Fruit fly (Drosophila melanogaster): ENCODE results near the gene CG6071.

CG6071 gene

DNA sequence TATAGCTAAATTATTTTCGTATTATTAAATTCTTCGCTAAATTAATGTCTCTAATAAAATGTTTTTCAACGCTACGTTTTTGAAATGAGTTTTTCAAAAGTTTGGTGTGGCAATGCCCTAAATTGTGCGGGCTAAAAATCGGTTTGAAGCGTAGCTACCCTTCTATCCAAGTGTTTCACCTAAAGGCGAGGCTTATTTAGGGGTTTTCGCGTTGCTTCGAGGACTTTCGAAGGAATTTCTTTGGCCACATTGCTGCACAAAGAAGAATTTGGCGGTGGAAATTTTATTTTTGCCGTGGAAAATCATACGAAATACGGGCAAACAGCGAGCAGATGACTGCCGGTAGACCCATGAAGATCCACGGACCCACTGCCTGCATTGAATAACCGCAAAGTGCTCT lies 36.0 kb upstream of the CG6071 start, which contains the start of gene TfIIEalpha (continued):
- TF ChIP-seq CG14014 (GFP tag; IDR thresholded peaks at IDR 0.05), result no peak
- TF ChIP-seq lola (GFP tag; optimal IDR thresholded peaks at IDR 0.05), result peak in 1 of 3 experiments; percentile 2
- peak; percentile 100 for TF ChIP-seq CG9215 (GFP tag; IDR thresholded peaks at IDR 0.05)
- peak; percentile 43 for TF ChIP-seq CG17186 (GFP tag; optimal IDR thresholded peaks at IDR 0.05)
- peak; percentile 57 for TF ChIP-seq nmo (GFP tag; optimal IDR thresholded peaks at IDR 0.05)
- TF ChIP-seq emc (GFP tag; optimal IDR thresholded peaks at IDR 0.05), result no peak
- TF ChIP-seq HmgD (GFP tag; optimal IDR thresholded peaks at IDR 0.05), result peak; percentile 69
- TF ChIP-seq CG1647 (GFP tag; optimal IDR thresholded peaks at IDR 0.05), result no peak
- TF ChIP-seq MESR4 (GFP tag; optimal IDR thresholded peaks at IDR 0.05), result peak; percentile 76
- peak; percentile 83 for TF ChIP-seq Dp (GFP tag; optimal IDR thresholded peaks at IDR 0.05)
- no peak for TF ChIP-seq Gug (GFP tag; IDR thresholded peaks at IDR 0.05)
- peak; percentile 23 for TF ChIP-seq Nf-YC (tag; optimal IDR thresholded peaks at IDR 0.05)
- no peak for TF ChIP-seq CG18011 (GFP tag; optimal IDR thresholded peaks at IDR 0.05)
- TF ChIP-seq pros (GFP tag; optimal IDR thresholded peaks at IDR 0.05), result no peak
- TF ChIP-seq CG11560 (tag; IDR thresholded peaks at IDR 0.05), result peak; percentile 45; the same call in 1 of the 3 replicates
- TF ChIP-seq CTCF (GFP tag; optimal IDR thresholded peaks at IDR 0.05), result peak; percentile 16
- TF ChIP-seq Drgx (GFP tag; IDR thresholded peaks at IDR 0.05), result no peak
- no peak for TF ChIP-seq trh (GFP tag; optimal IDR thresholded peaks at IDR 0.05)
- TF ChIP-seq Sry-δ (GFP tag; optimal IDR thresholded peaks at IDR 0.05), result peak; percentile 59
- TF ChIP-seq corto (GFP tag; optimal IDR thresholded peaks at IDR 0.05), result no peak
- TF ChIP-seq NFAT (GFP tag; IDR thresholded peaks at IDR 0.05), result peak; percentile 63; the same call in 1 of the 2 replicates
- TF ChIP-seq CG10565 (GFP tag; optimal IDR thresholded peaks at IDR 0.05), result no peak
- peak; percentile 21 for TF ChIP-seq CG12391 (tag; optimal IDR thresholded peaks at IDR 0.05)
- TF ChIP-seq lbe (GFP tag; optimal IDR thresholded peaks at IDR 0.05), result no peak
- TF ChIP-seq bigmax (GFP tag; optimal IDR thresholded peaks at IDR 0.05), result no peak
- peak; percentile 49; the same call in 1 of the 2 replicates for TF ChIP-seq Rfx (GFP tag; IDR thresholded peaks at IDR 0.05)
- no peak for TF ChIP-seq unc-4 (GFP tag; IDR thresholded peaks at IDR 0.05; ENCODE audit: partially characterized antibody)
- TF ChIP-seq hbn (GFP tag; IDR thresholded peaks at IDR 0.05; ENCODE audit: partially characterized antibody), result 0 out of 2 replicates have a peak, but pooled peaks have one; percentile 31
- TF ChIP-seq MBD-R2 (GFP tag; IDR thresholded peaks at IDR 0.05), result peak; percentile 89
- TF ChIP-seq CG1603 (tag; optimal IDR thresholded peaks at IDR 0.05), result peak; percentile 77
- TF ChIP-seq CG15514 (GFP tag; optimal IDR thresholded peaks at IDR 0.05), result peak; percentile 73
- no peak for TF ChIP-seq h (optimal IDR thresholded peaks at IDR 0.05)
- no peak for TF ChIP-seq Oaz (GFP tag; IDR thresholded peaks at IDR 0.05)
- peak; percentile 39 for TF ChIP-seq CG11504 (tag; optimal IDR thresholded peaks at IDR 0.05)
- peak; percentile 76 for TF ChIP-seq HmgZ (tag; optimal IDR thresholded peaks at IDR 0.05)
- peak; percentile 11 for TF ChIP-seq PHDP (tag; optimal IDR thresholded peaks at IDR 0.05)
- TF ChIP-seq H2.0 (GFP tag; IDR thresholded peaks at IDR 0.05), result 0 out of 2 replicates have a peak, but pooled peaks have one; percentile 3
- TF ChIP-seq CG30020 (tag; optimal IDR thresholded peaks at IDR 0.05), result peak; percentile 25
- no peak for TF ChIP-seq CG12155 (GFP tag; optimal IDR thresholded peaks at IDR 0.05)
- TF ChIP-seq CG12659 (GFP tag; optimal IDR thresholded peaks at IDR 0.05), result peak; percentile 60
- TF ChIP-seq fu2 (GFP tag; optimal IDR thresholded peaks at IDR 0.05), result peak; percentile 1
- peak; percentile 99 for TF ChIP-seq gfzf (GFP tag; optimal IDR thresholded peaks at IDR 0.05)
- TF ChIP-seq Dbx (GFP tag; IDR thresholded peaks at IDR 0.05), result peak; percentile 29; the same call in 1 of the 3 replicates
- peak; percentile 81 for TF ChIP-seq pita (GFP tag; optimal IDR thresholded peaks at IDR 0.05)
- no peak for TF ChIP-seq al (GFP tag; IDR thresholded peaks at IDR 0.05)
- TF ChIP-seq br (optimal IDR thresholded peaks at IDR 0.05), result no peak
- peak in 1 of 2 experiments; percentile 55 for TF ChIP-seq crp (GFP tag; optimal IDR thresholded peaks at IDR 0.05)
- TF ChIP-seq CG7928 (GFP tag; optimal IDR thresholded peaks at IDR 0.05), result peak; percentile 15
- peak; percentile 8 for TF ChIP-seq bcd (GFP tag; optimal IDR thresholded peaks at IDR 0.05)
- peak; percentile 19 for TF ChIP-seq Mad (GFP tag; optimal IDR thresholded peaks at IDR 0.05)
